Worm (Caenorhabditis elegans): ENCODE data around the gene Y43C5B.2.

Gene Y43C5B.2

DNA sequence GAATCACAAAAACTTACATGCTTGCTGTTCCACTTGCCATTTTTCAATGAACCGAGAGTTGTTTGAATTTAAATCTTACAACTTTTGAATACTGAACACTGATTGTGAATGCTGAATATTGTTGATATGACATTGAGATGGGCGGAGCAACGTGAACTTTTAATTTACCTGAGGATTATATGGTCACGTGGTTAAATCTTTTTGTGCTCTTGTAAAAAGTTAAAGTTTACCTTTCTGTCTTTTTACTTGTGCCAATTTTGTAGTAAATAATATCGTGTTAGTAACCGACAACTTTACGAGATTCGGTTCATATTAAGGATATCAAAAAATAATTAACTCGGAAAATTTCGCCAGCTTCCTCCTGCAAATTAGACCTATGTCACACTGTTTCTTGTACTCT is at the start of gene Y43C5B.2:
Y43C5B.2 (minus strand) TSS at position 101 of the 400 bp plus-strand sequence.
- no peak for TF ChIP-seq somi-1 (GFP tag; optimal IDR thresholded peaks at IDR 0.05)
- no peak for TF ChIP-seq hsf-1 (GFP tag; IDR thresholded peaks at IDR 0.05)
- no peak for TF ChIP-seq F39B2.1 (GFP tag; IDR thresholded peaks at IDR 0.05)
- no peak for TF ChIP-seq sdz-38 (tag; optimal IDR thresholded peaks at IDR 0.05)
- no peak for TF ChIP-seq athp-1 (tag; optimal IDR thresholded peaks at IDR 0.05)
- no peak for TF ChIP-seq Y67H2A.10 (GFP tag; conservative IDR thresholded peaks at IDR 0.05)
- no peak for TF ChIP-seq ztf-18 (tag; optimal IDR thresholded peaks at IDR 0.05)
- no peak for TF ChIP-seq mel-28 (tag; optimal IDR thresholded peaks at IDR 0.05; ENCODE audit: borderline replicate concordance)
- TF ChIP-seq ceh-79 (tag; optimal IDR thresholded peaks at IDR 0.05) = no peak
- TF ChIP-seq lsy-27 (tag; optimal IDR thresholded peaks at IDR 0.05; ENCODE audit: borderline replicate concordance, insufficient read depth) = no peak
- TF ChIP-seq mcd-1 (GFP tag; IDR thresholded peaks at IDR 0.05) = no peak

DNA sequence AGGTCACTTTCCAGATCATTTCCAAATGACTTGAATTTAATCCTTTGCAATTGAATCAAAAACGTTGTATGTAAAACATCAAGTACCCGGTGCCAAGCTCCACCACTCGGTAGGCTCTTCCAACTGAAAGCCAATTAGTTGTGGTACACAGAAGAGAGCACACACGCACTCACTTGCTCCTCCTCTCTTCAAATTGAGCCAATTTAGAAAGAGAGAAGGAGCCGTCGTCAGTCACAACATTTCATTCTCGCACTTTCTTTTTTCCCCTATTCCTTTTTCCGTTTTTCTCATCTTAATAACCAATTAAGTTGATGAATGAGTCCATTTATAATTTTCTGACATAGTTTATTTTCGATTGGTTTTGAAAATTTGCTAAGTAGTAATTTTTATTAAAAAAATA is 46.1 kb upstream of the Y43C5B.2 start:
- TF ChIP-seq nfya-1 (tag; optimal IDR thresholded peaks at IDR 0.05; ENCODE audit: borderline replicate concordance, insufficient read depth) (no peak), cebp-1 (GFP tag; IDR thresholded peaks at IDR 0.05) (no peak), cebp-1 (tag; optimal IDR thresholded peaks at IDR 0.05) (no peak), ccch-3 (GFP tag; optimal IDR thresholded peaks at IDR 0.05) (no peak), ztf-26 (tag; optimal IDR thresholded peaks at IDR 0.05) (no peak), let-607 (tag; optimal IDR thresholded peaks at IDR 0.05) (no peak), xnd-1 (tag; optimal IDR thresholded peaks at IDR 0.05) (no peak), B0261.1 (tag; optimal IDR thresholded peaks at IDR 0.05) (no peak), unc-130 (GFP tag; optimal IDR thresholded peaks at IDR 0.05) (no peak), F52B5.7 (tag; optimal IDR thresholded peaks at IDR 0.05) (no peak), zfh-2 (GFP tag; conservative IDR thresholded peaks at IDR 0.05) (no peak), atf-7 (tag; optimal IDR thresholded peaks at IDR 0.05) (no peak), sea-2 (GFP tag; IDR thresholded peaks at IDR 0.05) (no peak), lsl-1 (GFP tag; optimal IDR thresholded peaks at IDR 0.05) (no peak), ekl-4 (GFP tag; IDR thresholded peaks at IDR 0.05) (no peak), rpc-1 (optimal IDR thresholded peaks at IDR 0.05) (no peak), rpc-1 (tag; optimal IDR thresholded peaks at IDR 0.05) (no peak), hmg-20 (GFP tag; IDR thresholded peaks at IDR 0.05) (no peak)

DNA sequence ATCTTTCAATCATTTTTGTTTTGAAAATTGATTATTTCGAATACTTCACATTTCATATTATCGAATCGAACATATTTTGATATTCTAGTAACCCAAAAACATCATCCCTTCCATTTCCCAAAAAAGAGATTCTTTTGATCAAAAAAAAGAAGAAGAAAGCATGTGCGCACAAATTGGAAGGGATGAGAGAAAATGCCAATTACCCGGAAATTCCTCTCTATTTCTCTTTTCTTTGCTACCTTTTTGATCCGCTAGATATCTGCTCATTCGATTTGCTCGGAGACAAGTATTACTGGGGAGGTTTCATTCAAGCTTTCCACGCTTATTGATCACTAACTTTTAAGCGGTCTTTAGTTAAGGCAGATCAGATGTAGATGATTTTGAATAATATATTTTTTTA is 44.7 kb upstream of the Y43C5B.2 start:
- no peak for TF ChIP-seq sea-2 (GFP tag; IDR thresholded peaks at IDR 0.05)
- TF ChIP-seq madf-10 (tag; optimal IDR thresholded peaks at IDR 0.05) = no peak
- no peak for TF ChIP-seq mxl-1 (tag; optimal IDR thresholded peaks at IDR 0.05)
- TF ChIP-seq lir-1 (GFP tag; conservative IDR thresholded peaks at IDR 0.05) = no peak
- no peak for TF ChIP-seq nhr-179 (tag; optimal IDR thresholded peaks at IDR 0.05)
- no peak for TF ChIP-seq ama-1 (optimal IDR thresholded peaks at IDR 0.05)
- TF ChIP-seq ama-1 (GFP tag; optimal IDR thresholded peaks at IDR 0.05) = no peak
- no peak for TF ChIP-seq ztf-3 (GFP tag; optimal IDR thresholded peaks at IDR 0.05)
- no peak for TF ChIP-seq repo-1 (tag; optimal IDR thresholded peaks at IDR 0.05)
- TF ChIP-seq die-1 (tag; optimal IDR thresholded peaks at IDR 0.05) = no peak
- no peak for TF ChIP-seq tlf-1 (GFP tag; optimal IDR thresholded peaks at IDR 0.05)
- TF ChIP-seq F33H1.4 (GFP tag; IDR thresholded peaks at IDR 0.05) = no peak
- no peak for TF ChIP-seq T07F8.4 (tag; optimal IDR thresholded peaks at IDR 0.05)
- TF ChIP-seq gei-17 (GFP tag; optimal IDR thresholded peaks at IDR 0.05) = no peak
- TF ChIP-seq let-526 (GFP tag; IDR thresholded peaks at IDR 0.05) = no peak
- TF ChIP-seq akir-1 (GFP tag; optimal IDR thresholded peaks at IDR 0.05) = no peak
- TF ChIP-seq attf-6 (GFP tag; IDR thresholded peaks at IDR 0.05) = no peak
- no peak for TF ChIP-seq egrh-3 (GFP tag; IDR thresholded peaks at IDR 0.05)
- no peak for TF ChIP-seq lin-26 (GFP tag; IDR thresholded peaks at IDR 0.05)
- TF ChIP-seq mes-4 (tag; optimal IDR thresholded peaks at IDR 0.05) = no peak
- TF ChIP-seq C06A6.2 (GFP tag; conservative IDR thresholded peaks at IDR 0.05) = no peak
